Fruit fly (Drosophila melanogaster): ENCODE measurements around the gene Nepl8.

Nepl8 gene

DNA sequence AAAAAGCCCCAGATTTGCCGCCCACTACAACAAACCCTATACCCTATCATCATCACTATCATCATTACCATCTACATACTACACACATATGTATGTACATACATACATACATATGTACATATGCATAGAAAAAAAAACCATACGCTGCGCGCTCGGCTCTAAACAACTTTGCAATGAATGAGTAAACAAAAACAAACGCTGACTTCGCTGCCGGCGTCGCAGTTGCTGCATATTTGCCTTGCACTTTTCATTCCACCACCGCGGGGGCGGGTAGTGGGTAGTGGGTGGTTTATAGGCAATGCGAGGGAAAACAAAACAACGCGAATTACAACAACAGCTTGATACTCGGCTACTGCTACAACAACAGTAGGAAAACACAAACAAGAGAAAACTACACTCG is 35.1 kb downstream of the Nepl8 start:
- TF ChIP-seq Hnf4 (GFP tag; optimal IDR thresholded peaks at IDR 0.05) (no peak), Dif (GFP tag; optimal IDR thresholded peaks at IDR 0.05; ENCODE audit: partially characterized antibody) (no peak), fru (GFP tag; optimal IDR thresholded peaks at IDR 0.05) (no peak), jim (GFP tag; optimal IDR thresholded peaks at IDR 0.05) (no peak), usp (GFP tag; optimal IDR thresholded peaks at IDR 0.05) (no peak), pan (optimal IDR thresholded peaks at IDR 0.05) (no peak), CG9705 (GFP tag; optimal IDR thresholded peaks at IDR 0.05) (no peak), lola (GFP tag; optimal IDR thresholded peaks at IDR 0.05) (no peak), dmrt93B (GFP tag; optimal IDR thresholded peaks at IDR 0.05) (no peak), OdsH (GFP tag; optimal IDR thresholded peaks at IDR 0.05) (no peak), br (GFP tag; optimal IDR thresholded peaks at IDR 0.05) (no peak), Dfd (GFP tag; optimal IDR thresholded peaks at IDR 0.05) (no peak), Jra (GFP tag; optimal IDR thresholded peaks at IDR 0.05) (no peak), foxo (GFP tag; optimal IDR thresholded peaks at IDR 0.05) (no peak), Vsx2 (GFP tag; optimal IDR thresholded peaks at IDR 0.05; ENCODE audit: partially characterized antibody) (no peak), psq (GFP tag; optimal IDR thresholded peaks at IDR 0.05) (no peak), brk (GFP tag; optimal IDR thresholded peaks at IDR 0.05) (no peak), Rel (GFP tag; optimal IDR thresholded peaks at IDR 0.05) (no peak), Rel (tag; optimal IDR thresholded peaks at IDR 0.05) (no peak), Hr83 (GFP tag; optimal IDR thresholded peaks at IDR 0.05; ENCODE audit: poor library complexity, severe bottlenecking) (no peak)

DNA sequence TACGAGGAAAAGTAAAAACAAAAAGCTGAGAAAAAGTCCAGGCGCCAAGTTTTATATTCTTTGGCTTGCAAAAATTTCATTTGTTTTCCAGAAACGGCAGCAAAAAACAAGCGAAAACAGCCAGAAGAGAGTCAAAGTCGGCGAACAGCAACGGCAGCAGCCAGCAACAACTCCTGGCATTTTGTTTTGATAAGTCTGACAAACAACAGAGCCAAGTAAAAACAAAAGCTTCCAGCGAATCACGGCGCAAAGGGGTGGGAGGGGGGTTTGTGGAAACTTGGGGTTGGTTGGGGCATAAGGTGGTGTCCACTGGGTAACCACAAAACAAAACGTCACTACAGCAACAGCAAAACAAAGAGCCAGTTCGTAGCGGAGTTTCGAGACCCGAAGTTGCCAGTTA is 37.2 kb downstream of the Nepl8 start:
- no peak for TF ChIP-seq Rel (GFP tag; optimal IDR thresholded peaks at IDR 0.05)
- TF ChIP-seq Rel (tag; optimal IDR thresholded peaks at IDR 0.05) = peak; percentile 50
- TF ChIP-seq Dfd (GFP tag; optimal IDR thresholded peaks at IDR 0.05) = peak; percentile 62
- no peak for TF ChIP-seq Hr83 (GFP tag; optimal IDR thresholded peaks at IDR 0.05; ENCODE audit: poor library complexity, severe bottlenecking)
- peak; percentile 2 for TF ChIP-seq Sp1 (GFP tag; optimal IDR thresholded peaks at IDR 0.05)

DNA sequence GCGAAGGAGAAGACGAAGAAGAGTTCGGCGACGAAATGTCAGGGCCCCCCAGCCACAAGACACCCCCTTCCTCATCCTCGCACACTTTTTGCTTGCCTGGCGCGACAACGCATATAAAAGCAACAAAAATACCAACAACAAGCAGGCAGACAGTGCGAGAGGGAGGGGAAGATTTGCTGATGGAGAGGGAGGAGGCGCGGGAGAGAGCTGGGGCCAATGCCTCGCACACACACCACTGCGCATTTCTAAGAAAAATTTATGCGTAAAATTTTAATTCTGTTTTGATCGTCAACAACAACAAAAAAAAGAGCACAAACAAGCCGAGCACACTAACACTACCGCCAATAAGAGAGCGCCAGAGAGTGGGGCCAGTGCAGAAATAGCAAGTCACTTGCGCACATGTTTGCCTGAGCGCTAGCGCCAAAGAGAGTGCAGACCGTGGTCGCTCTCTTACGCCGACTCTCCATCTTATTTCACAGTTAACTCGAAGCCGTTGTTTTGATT is 38.1 kb downstream of the Nepl8 start:
- TF ChIP-seq dmrt93B (GFP tag; optimal IDR thresholded peaks at IDR 0.05) = peak; percentile 16
- TF ChIP-seq brk (GFP tag; optimal IDR thresholded peaks at IDR 0.05) = no peak
- no peak for TF ChIP-seq lola (GFP tag; optimal IDR thresholded peaks at IDR 0.05)
- TF ChIP-seq Vsx2 (GFP tag; optimal IDR thresholded peaks at IDR 0.05; ENCODE audit: partially characterized antibody) = peak; percentile 61
- TF ChIP-seq woc (GFP tag; optimal IDR thresholded peaks at IDR 0.05) = peak; percentile 42
- no peak for TF ChIP-seq sv (GFP tag; optimal IDR thresholded peaks at IDR 0.05)
- TF ChIP-seq ey (GFP tag; optimal IDR thresholded peaks at IDR 0.05) = no peak
- no peak for TF ChIP-seq pan (optimal IDR thresholded peaks at IDR 0.05)
- peak; percentile 34 for TF ChIP-seq N (GFP tag; optimal IDR thresholded peaks at IDR 0.05)
- TF ChIP-seq tai (GFP tag; optimal IDR thresholded peaks at IDR 0.05) = no peak
- peak; percentile 38 for TF ChIP-seq Rel (GFP tag; optimal IDR thresholded peaks at IDR 0.05)
- peak; percentile 92 for TF ChIP-seq Rel (tag; optimal IDR thresholded peaks at IDR 0.05)
- peak; percentile 78 for TF ChIP-seq br (GFP tag; optimal IDR thresholded peaks at IDR 0.05)
- peak; percentile 59 for TF ChIP-seq rgr (GFP tag; optimal IDR thresholded peaks at IDR 0.05)
- TF ChIP-seq CG32264 (GFP tag; optimal IDR thresholded peaks at IDR 0.05) = no peak
- TF ChIP-seq jim (GFP tag; optimal IDR thresholded peaks at IDR 0.05) = peak; percentile 100
- no peak for TF ChIP-seq Myc (optimal IDR thresholded peaks at IDR 0.05)
- TF ChIP-seq CG9705 (GFP tag; optimal IDR thresholded peaks at IDR 0.05) = peak; percentile 36
- TF ChIP-seq dsf (GFP tag; optimal IDR thresholded peaks at IDR 0.05; ENCODE audit: borderline replicate concordance) = no peak
- TF ChIP-seq psq (GFP tag; optimal IDR thresholded peaks at IDR 0.05) = peak; percentile 94
- TF ChIP-seq usp (GFP tag; optimal IDR thresholded peaks at IDR 0.05) = no peak
- TF ChIP-seq fru (GFP tag; optimal IDR thresholded peaks at IDR 0.05) = peak; percentile 36
- TF ChIP-seq Hnf4 (GFP tag; optimal IDR thresholded peaks at IDR 0.05) = peak; percentile 68
- TF ChIP-seq HLH106 (tag; optimal IDR thresholded peaks at IDR 0.05) = peak; percentile 61
- TF ChIP-seq CrebA (GFP tag; optimal IDR thresholded peaks at IDR 0.05; ENCODE audit: borderline replicate concordance) = peak; percentile 74
- no peak for TF ChIP-seq Mio (GFP tag; optimal IDR thresholded peaks at IDR 0.05)
- TF ChIP-seq foxo (GFP tag; optimal IDR thresholded peaks at IDR 0.05) = no peak
- TF ChIP-seq GATAd (GFP tag; optimal IDR thresholded peaks at IDR 0.05) = no peak
- TF ChIP-seq Abd-B (GFP tag; optimal IDR thresholded peaks at IDR 0.05) = no peak
- peak; percentile 81 for TF ChIP-seq h (GFP tag; optimal IDR thresholded peaks at IDR 0.05)
- no peak for TF ChIP-seq OdsH (GFP tag; optimal IDR thresholded peaks at IDR 0.05)
- no peak for TF ChIP-seq sage (GFP tag; optimal IDR thresholded peaks at IDR 0.05)
- TF ChIP-seq Sp1 (GFP tag; optimal IDR thresholded peaks at IDR 0.05) = peak; percentile 53
- peak; percentile 63 for TF ChIP-seq Hr83 (GFP tag; optimal IDR thresholded peaks at IDR 0.05; ENCODE audit: poor library complexity, severe bottlenecking)
- peak; percentile 92 for TF ChIP-seq Dif (GFP tag; optimal IDR thresholded peaks at IDR 0.05; ENCODE audit: partially characterized antibody)
- TF ChIP-seq Hr78 (GFP tag; optimal IDR thresholded peaks at IDR 0.05) = no peak
- no peak for TF ChIP-seq Dfd (GFP tag; optimal IDR thresholded peaks at IDR 0.05)
- TF ChIP-seq dl (GFP tag; optimal IDR thresholded peaks at IDR 0.05; ENCODE audit: insufficient read depth in 1 of 2, partially characterized antibody in 2 of 2) = peak; percentile 82 to 89
- peak; percentile 78 for TF ChIP-seq Jra (GFP tag; optimal IDR thresholded peaks at IDR 0.05)
